Worm (Caenorhabditis elegans) whole organism, midembryonic: ENCODE measurements around the gene Y59A8B.12.

ENCODE experiments used
- T22C8.4 ChIP-seq: fragments of 200-800 bp; sonication (Bioruptor generic); IDR thresholded peaks from 2 replicates; pipeline ENCODE4 v1.3.6; 2022; ENCODE audit warnings: missing genetic modification characterization, missing compliant biosample characterization
- cog-1 ChIP-seq: sonication (generic microtip); optimal IDR thresholded peaks from 2 replicates; lab custom pipeline; 2016; ENCODE audit warnings: missing genetic modification characterization, missing compliant biosample characterization
- klf-2 ChIP-seq: fragments of 200-800 bp; sonication (Bioruptor generic); conservative IDR thresholded peaks from 2 replicates; pipeline ENCODE4 v1.3.6; 2022; ENCODE audit warnings: missing genetic modification reagents, missing genetic modification characterization, missing compliant biosample characterization
- med-1 ChIP-seq: sonication (generic microtip); optimal IDR thresholded peaks from 2 replicates; lab custom pipeline; 2017; ENCODE audit warnings: missing genetic modification characterization, mild to moderate bottlenecking, missing compliant biosample characterization, antibody characterized with exemption, missing genetic modification reagents; ENCODE audit not compliant: insufficient read depth
- tab-1 ChIP-seq: fragments of 200-800 bp; sonication (Bioruptor generic); IDR thresholded peaks from 2 replicates; pipeline ENCODE4 v1.3.6; 2022; ENCODE audit warnings: missing genetic modification characterization, missing compliant biosample characterization
- ztf-23 ChIP-seq: fragments of 200-800 bp; sonication (Bioruptor generic); IDR thresholded peaks from 2 replicates; pipeline ENCODE4 v1.3.6; 2022; ENCODE audit warnings: missing genetic modification reagents, missing genetic modification characterization, missing compliant biosample characterization

ce11 chrV:18133177-18133576 is 47.2 kb upstream of the Y59A8B.12 start, which contains the start of gene Y37H2A.18:
- TF ChIP-seq tab-1 (no peak), T22C8.4 (GFP tag; lab: Robert Waterston, UW) (no peak), ztf-23 (no peak), klf-2 (GFP tag; lab: Robert Waterston, UW) (no peak), med-1 (no peak), cog-1 (tag; lab: Kevin White, UChicago) (no peak)
